Worm (Caenorhabditis elegans) whole organism, mixed stage, embryonic: ENCODE measurements around the gene daf-5.

Source experiments
- M03D4.4 ChIP-seq: sonication (generic microtip); optimal IDR thresholded peaks from 2 replicates; lab custom pipeline; 2017; ENCODE audit warnings: mild to moderate bottlenecking, missing genetic modification characterization, missing compliant biosample characterization
- bed-3 ChIP-seq: fragments of 200-800 bp; sonication (Bioruptor generic); optimal IDR thresholded peaks from 3 replicates; lab custom pipeline; 2018; ENCODE audit warnings: mild to moderate bottlenecking, missing genetic modification characterization, moderate library complexity, missing compliant biosample characterization
- ceh-39 ChIP-seq: fragments of 150-350 bp; optimal IDR thresholded peaks from 2 replicates; lab custom pipeline; 2014; ENCODE audit warnings: missing biosample characterization, missing genetic modification characterization
- ceh-43 ChIP-seq: fragments of 200-800 bp; sonication (Bioruptor generic); optimal IDR thresholded peaks from 2 replicates; lab custom pipeline; 2018; ENCODE audit warnings: mild to moderate bottlenecking, missing genetic modification characterization, moderate library complexity, missing compliant biosample characterization
- ceh-83 ChIP-seq: fragments of 200-800 bp; sonication (Bioruptor generic); optimal IDR thresholded peaks from 2 replicates; lab custom pipeline; 2018; ENCODE audit warnings: mild to moderate bottlenecking, missing genetic modification characterization, missing compliant biosample characterization
- ces-1 ChIP-seq: fragments of 150-350 bp; optimal IDR thresholded peaks from 2 replicates; lab custom pipeline; 2014; ENCODE audit warnings: missing biosample characterization, missing genetic modification reagents, missing genetic modification characterization
- cnd-1 ChIP-seq: fragments of 200-800 bp; sonication (Bioruptor generic); optimal IDR thresholded peaks from 2 replicates; lab custom pipeline; 2018; ENCODE audit warnings: mild to moderate bottlenecking, missing genetic modification characterization, missing compliant biosample characterization
- drap-1 ChIP-seq: fragments of 200-800 bp; sonication (Bioruptor generic); optimal IDR thresholded peaks from 3 replicates; lab custom pipeline; 2018; ENCODE audit warnings: mild to moderate bottlenecking, missing genetic modification characterization, missing compliant biosample characterization
- elt-1 ChIP-seq: sonication (generic microtip); optimal IDR thresholded peaks from 2 replicates; lab custom pipeline; 2017; ENCODE audit warnings: missing genetic modification characterization, mild to moderate bottlenecking, missing compliant biosample characterization, antibody characterized with exemption, moderate library complexity, borderline replicate concordance; ENCODE audit not compliant: insufficient read depth
- elt-3 ChIP-seq: fragments of 150-350 bp; optimal IDR thresholded peaks from 2 replicates; lab custom pipeline; 2014; ENCODE audit warnings: missing biosample characterization, missing genetic modification characterization
- flh-1 ChIP-seq: fragments of 200-800 bp; sonication (Bioruptor generic); optimal IDR thresholded peaks from 2 replicates; lab custom pipeline; 2018; ENCODE audit warnings: mild to moderate bottlenecking, missing genetic modification characterization, moderate library complexity, missing compliant biosample characterization
- hlh-1 ChIP-seq: fragments of 150-350 bp; optimal IDR thresholded peaks from 2 replicates; lab custom pipeline; 2014; ENCODE audit warnings: missing biosample characterization, missing genetic modification reagents, missing genetic modification characterization
- lin-13 ChIP-seq: fragments of 150-350 bp; optimal IDR thresholded peaks from 2 replicates; lab custom pipeline; 2014; ENCODE audit warnings: missing biosample characterization, missing genetic modification characterization
- lin-32 ChIP-seq: fragments of 200-800 bp; sonication (Bioruptor generic); optimal IDR thresholded peaks from 2 replicates; lab custom pipeline; 2018; ENCODE audit warnings: mild to moderate bottlenecking, missing genetic modification characterization, missing compliant biosample characterization
- lsy-2 ChIP-seq: fragments of 150-350 bp; optimal IDR thresholded peaks from 2 replicates; lab custom pipeline; 2014; ENCODE audit warnings: missing biosample characterization, missing genetic modification characterization
- mab-5 ChIP-seq: fragments of 150-350 bp; optimal IDR thresholded peaks from 2 replicates; lab custom pipeline; 2014; ENCODE audit warnings: missing biosample characterization, missing genetic modification characterization
- mep-1 ChIP-seq: fragments of 150-350 bp; optimal IDR thresholded peaks from 2 replicates; lab custom pipeline; 2017; ENCODE audit warnings: missing biosample characterization, missing genetic modification reagents, missing genetic modification characterization, inconsistent platforms
- mls-2 ChIP-seq: sonication (generic microtip); optimal IDR thresholded peaks from 2 replicates; lab custom pipeline; 2016; ENCODE audit warnings: mild to moderate bottlenecking, missing genetic modification characterization, moderate library complexity, missing compliant biosample characterization
- nhr-12 ChIP-seq: fragments of 150-350 bp; optimal IDR thresholded peaks from 2 replicates; lab custom pipeline; 2014; ENCODE audit warnings: missing biosample characterization, missing genetic modification characterization
- nhr-2 ChIP-seq: fragments of 150-350 bp; optimal IDR thresholded peaks from 2 replicates; lab custom pipeline; 2014; ENCODE audit warnings: missing biosample characterization, missing genetic modification characterization
- nhr-237 ChIP-seq: fragments of 150-350 bp; optimal IDR thresholded peaks from 2 replicates; lab custom pipeline; 2014; ENCODE audit warnings: missing biosample characterization, missing genetic modification characterization
- nhr-28 ChIP-seq: fragments of 150-350 bp; optimal IDR thresholded peaks from 2 replicates; lab custom pipeline; 2014; ENCODE audit warnings: missing biosample characterization, missing genetic modification characterization
- nhr-76 ChIP-seq: sonication (generic microtip); optimal IDR thresholded peaks from 2 replicates; lab custom pipeline; 2017; ENCODE audit warnings: missing biosample characterization, missing genetic modification characterization
- pha-4 ChIP-seq: fragments of 150-350 bp; optimal IDR thresholded peaks from 2 replicates; lab custom pipeline; 2018; ENCODE audit warnings: missing biosample characterization, missing genetic modification reagents, missing genetic modification characterization
- sem-2 ChIP-seq: fragments of 200-800 bp; sonication (Bioruptor generic); optimal IDR thresholded peaks from 2 replicates; lab custom pipeline; 2018; ENCODE audit warnings: mild to moderate bottlenecking, missing genetic modification characterization, missing compliant biosample characterization
- snpc-4 ChIP-seq: fragments of 150-350 bp; optimal IDR thresholded peaks from 2 replicates; lab custom pipeline; 2014; ENCODE audit warnings: missing biosample characterization, missing genetic modification characterization
- sptf-1 ChIP-seq: sonication (generic microtip); optimal IDR thresholded peaks from 2 replicates; lab custom pipeline; 2017; ENCODE audit warnings: mild to moderate bottlenecking, missing genetic modification characterization, moderate library complexity, missing compliant biosample characterization
- tbx-8 ChIP-seq: fragments of 200-800 bp; sonication (Bioruptor generic); optimal IDR thresholded peaks from 2 replicates; lab custom pipeline; 2018; ENCODE audit warnings: mild to moderate bottlenecking, missing genetic modification characterization, moderate library complexity, missing compliant biosample characterization
- unc-120 ChIP-seq: sonication (generic microtip); optimal IDR thresholded peaks from 2 replicates; lab custom pipeline; 2017; ENCODE audit warnings: missing genetic modification characterization, missing compliant biosample characterization; ENCODE audit not compliant: poor library complexity, severe bottlenecking
- unc-39 ChIP-seq: fragments of 150-350 bp; optimal IDR thresholded peaks from 2 replicates; lab custom pipeline; 2014; ENCODE audit warnings: missing biosample characterization, missing genetic modification characterization
- unc-62 ChIP-seq: fragments of 150-350 bp; optimal IDR thresholded peaks from 2 replicates; lab custom pipeline; 2014; ENCODE audit warnings: missing biosample characterization, missing genetic modification reagents, missing genetic modification characterization
- zip-8 ChIP-seq: fragments of 150-350 bp; optimal IDR thresholded peaks from 2 replicates; lab custom pipeline; 2014; ENCODE audit warnings: missing biosample characterization, missing genetic modification characterization
- ztf-11 ChIP-seq: fragments of 150-350 bp; optimal IDR thresholded peaks from 2 replicates; lab custom pipeline; 2014; ENCODE audit warnings: missing biosample characterization, missing genetic modification characterization

daf-5 gene

DNA sequence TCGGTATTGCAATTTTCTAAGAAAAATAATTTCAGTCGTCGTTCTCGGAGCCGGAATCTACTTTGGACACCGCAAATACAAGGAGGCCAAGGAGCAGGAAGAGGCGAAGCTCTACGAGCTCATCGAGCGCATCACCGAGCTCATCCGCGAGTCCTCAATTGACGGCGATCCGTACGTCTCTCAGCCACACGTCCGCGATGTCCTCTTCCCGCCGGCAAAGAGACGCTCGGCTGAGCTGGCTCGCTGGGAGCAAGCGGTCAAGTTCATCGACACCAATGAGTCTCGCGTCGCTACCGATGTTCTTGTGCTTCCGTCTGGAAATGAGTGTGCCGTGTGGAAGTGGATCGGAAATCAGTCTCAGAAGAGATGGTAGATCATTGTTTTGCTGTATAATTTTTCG lies 13.4 kb upstream of the daf-5 start:
- TF ChIP-seq bed-3 (GFP tag; lab: Kevin White, UChicago) (no peak), mep-1 (no peak), elt-1 (tag; lab: Kevin White, UChicago) (no peak), unc-120 (no peak), hlh-1 (no peak), nhr-237 (no peak), ztf-11 (tag; lab: Kevin White, UChicago) (no peak), ceh-43 (no peak), sptf-1 (no peak), flh-1 (GFP tag; lab: Kevin White, UChicago) (no peak), mls-2 (no peak)
- TF ChIP-seq, all 35 proteins: peak for 0

DNA sequence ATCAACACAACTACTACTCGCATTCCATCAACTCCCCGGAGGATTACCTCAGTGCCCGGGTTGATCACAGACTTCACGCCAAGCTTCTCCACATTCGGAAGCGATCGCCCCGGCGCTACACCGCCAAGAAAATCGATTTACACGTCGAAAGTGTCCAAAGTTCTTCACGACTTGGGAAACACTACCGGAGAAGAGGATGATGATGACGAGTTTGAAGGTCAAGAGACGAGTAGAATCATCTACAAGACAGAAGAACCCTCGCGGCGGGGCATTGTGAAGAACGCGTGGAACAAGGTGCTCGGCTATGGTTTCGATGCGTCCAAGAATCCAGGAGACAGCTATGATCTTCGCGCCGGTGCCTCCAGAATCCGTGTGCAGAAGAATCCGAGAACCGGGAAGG lies 11.9 kb upstream of the daf-5 start:
- TF ChIP-seq sem-2 (GFP tag; lab: Kevin White, UChicago) (no peak), mab-5 (no peak), drap-1 (GFP tag; lab: Kevin White, UChicago) (no peak), nhr-2 (tag; lab: Kevin White, UChicago) (no peak), hlh-1 (no peak), unc-39 (tag; lab: Kevin White, UChicago) (no peak), sptf-1 (no peak), nhr-76 (tag; lab: Kevin White, UChicago) (no peak), unc-120 (no peak), ces-1 (no peak), pha-4 (no peak), flh-1 (GFP tag; lab: Kevin White, UChicago) (no peak), nhr-237 (no peak), ceh-39 (tag; lab: Kevin White, UChicago) (no peak), nhr-28 (no peak), nhr-12 (tag; lab: Kevin White, UChicago) (no peak), M03D4.4 (no peak), zip-8 (tag; lab: Kevin White, UChicago) (no peak)

- TF ChIP-seq nhr-237: peak; percentile 62
- peak; percentile 62 for TF ChIP-seq unc-120
- TF ChIP-seq drap-1 (GFP tag; lab: Kevin White, UChicago): peak; percentile 81
- TF ChIP-seq M03D4.4: peak; percentile 62
- peak; percentile 20 for TF ChIP-seq mab-5
- peak; percentile 87 for TF ChIP-seq sptf-1
- TF ChIP-seq nhr-12 (tag; lab: Kevin White, UChicago): no peak
- peak; percentile 51 for TF ChIP-seq ces-1
- peak; percentile 48 for TF ChIP-seq cnd-1 (tag; lab: Kevin White, UChicago)
- TF ChIP-seq mep-1: peak; percentile 68
- peak; percentile 65 for TF ChIP-seq lin-13 (tag; lab: Kevin White, UChicago)
- no peak for TF ChIP-seq snpc-4 (tag; lab: Kevin White, UChicago)
- peak; percentile 57 for TF ChIP-seq lsy-2
- TF ChIP-seq sem-2 (GFP tag; lab: Kevin White, UChicago): peak; percentile 53
- TF ChIP-seq zip-8 (tag; lab: Kevin White, UChicago): no peak
- TF ChIP-seq ceh-39 (tag; lab: Kevin White, UChicago): peak; percentile 23
- peak; percentile 65 for TF ChIP-seq bed-3 (GFP tag; lab: Kevin White, UChicago)
- peak; percentile 13 for TF ChIP-seq flh-1 (GFP tag; lab: Kevin White, UChicago)
- no peak for TF ChIP-seq nhr-76 (tag; lab: Kevin White, UChicago)
- peak; percentile 38 for TF ChIP-seq ceh-83 (GFP tag; lab: Kevin White, UChicago)
- peak; percentile 37 for TF ChIP-seq tbx-8 (GFP tag; lab: Kevin White, UChicago)
- TF ChIP-seq elt-1 (tag; lab: Kevin White, UChicago): no peak
- peak; percentile 55 for TF ChIP-seq mls-2
These were observed 11.0 kb upstream of the daf-5 start, which contains the start of gene lem-2 for ce11 chrII:14063044-14063500. TSS of gene lem-2 (plus strand) at chrII:14063450.

DNA sequence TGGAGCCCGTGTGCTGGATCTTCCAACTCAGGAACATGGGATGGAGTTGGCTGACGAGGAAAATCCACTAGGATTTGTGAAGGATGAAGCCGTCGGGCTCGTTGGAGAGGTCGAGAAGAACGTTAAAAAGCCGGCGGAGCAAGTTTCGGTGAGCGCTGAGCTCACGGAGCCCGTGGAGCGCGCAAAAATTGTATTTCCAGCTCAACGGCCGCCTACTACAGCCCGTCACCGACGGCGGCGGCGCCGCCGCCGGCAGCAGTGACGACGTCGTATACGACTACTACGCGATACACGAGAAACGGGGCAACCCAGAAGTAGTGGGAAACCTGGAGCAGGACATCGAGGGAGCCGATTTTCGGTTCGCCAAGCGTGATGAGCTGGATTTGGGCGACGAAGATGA lies 8.8 kb upstream of the daf-5 start:
- TF ChIP-seq nhr-12 (tag; lab: Kevin White, UChicago) (no peak), nhr-28 (no peak), mls-2 (no peak), cnd-1 (tag; lab: Kevin White, UChicago) (no peak), pha-4 (no peak), lin-13 (tag; lab: Kevin White, UChicago) (no peak), unc-39 (tag; lab: Kevin White, UChicago) (no peak), lsy-2 (no peak), elt-3 (tag; lab: Kevin White, UChicago) (no peak), unc-62 (no peak), tbx-8 (GFP tag; lab: Kevin White, UChicago) (no peak), elt-1 (tag; lab: Kevin White, UChicago) (no peak), mab-5 (no peak), M03D4.4 (no peak), nhr-76 (tag; lab: Kevin White, UChicago) (no peak), mep-1 (no peak), lin-32 (GFP tag; lab: Kevin White, UChicago) (no peak), flh-1 (GFP tag; lab: Kevin White, UChicago) (no peak)
